Worm (Caenorhabditis elegans): ENCODE results near the gene M162.7.

- no peak for TF ChIP-seq nhr-237 (tag; optimal IDR thresholded peaks at IDR 0.05)
- TF ChIP-seq blmp-1 (tag; optimal IDR thresholded peaks at IDR 0.05) = no peak
- no peak for TF ChIP-seq lin-13 (GFP tag; optimal IDR thresholded peaks at IDR 0.05)
- no peak for TF ChIP-seq sptf-1 (tag; optimal IDR thresholded peaks at IDR 0.05)
- no peak for TF ChIP-seq nhr-19 (GFP tag; conservative IDR thresholded peaks at IDR 0.05)
Observed at ce11 chrV:19814833-19815232, 20.0 kb upstream of the M162.7 start, which contains the start of gene daf-28.

Measured in whole organism, L1 larva.